Worm (Caenorhabditis elegans): ENCODE measurements around the gene F37A4.3.

- no peak for TF ChIP-seq blmp-1 (tag; optimal IDR thresholded peaks at IDR 0.05)
- no peak for TF ChIP-seq nhr-28 (tag; optimal IDR thresholded peaks at IDR 0.05)
- no peak for TF ChIP-seq unc-39 (tag; optimal IDR thresholded peaks at IDR 0.05)
- no peak for TF ChIP-seq lsy-2 (tag; optimal IDR thresholded peaks at IDR 0.05)
- no peak for TF ChIP-seq mep-1 (tag; optimal IDR thresholded peaks at IDR 0.05)
- TF ChIP-seq unc-62 (GFP tag; optimal IDR thresholded peaks at IDR 0.05), result no peak
- TF ChIP-seq snpc-4 (tag; optimal IDR thresholded peaks at IDR 0.05), result no peak
- TF ChIP-seq nhr-76 (tag; optimal IDR thresholded peaks at IDR 0.05), result no peak
- TF ChIP-seq bed-3 (GFP tag; optimal IDR thresholded peaks at IDR 0.05), result no peak
- no peak for TF ChIP-seq elt-3 (tag; optimal IDR thresholded peaks at IDR 0.05)
Observed at ce11 chrIII:6746008-6746407, 27.6 kb downstream of the F37A4.3 start, which contains the start of gene dig-1.
